Fruit fly (Drosophila melanogaster) whole organism: Measurements from ENCODE around the gene CG16749.

ENCODE experiments used
- pan ChIP-seq: fragments of >200 bp; optimal IDR thresholded peaks from 2 replicates; lab custom pipeline; 2017
- psq ChIP-seq: fragments of >200 bp; optimal IDR thresholded peaks from 2 replicates; lab custom pipeline; 2017
- usp ChIP-seq: fragments of >200 bp; optimal IDR thresholded peaks from 2 replicates; lab custom pipeline; 2017; ENCODE audit warnings: missing biosample characterization, missing genetic modification characterization, mixed read lengths

DNA sequence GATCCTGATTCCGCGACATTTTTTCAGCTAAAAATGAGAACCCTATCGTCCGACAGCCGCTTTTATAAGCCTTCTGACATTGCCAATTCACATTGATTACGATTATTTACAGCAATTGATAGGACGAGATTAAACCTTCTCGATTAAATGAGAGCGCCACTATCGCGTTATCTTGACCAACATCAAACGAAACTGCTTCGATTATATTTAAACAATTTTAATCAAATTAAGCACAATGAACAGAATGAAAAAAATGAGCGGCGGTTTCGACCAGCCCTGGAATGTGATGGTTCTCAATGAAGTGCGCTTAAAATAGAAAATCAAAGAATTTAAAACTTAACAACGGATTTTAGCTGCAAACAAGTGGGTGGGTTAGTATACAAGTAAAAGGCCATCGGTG, at the start of gene CG16749:
- TF ChIP-seq usp (GFP tag; lab: Kevin White, UChicago) (no peak), psq (lab: Kevin White, UChicago) (no peak), pan (no peak)
